Worm (Caenorhabditis elegans) whole organism, L2 larva: ENCODE measurements around the gene F40F8.4.

Experiments used
- R02D3.7 ChIP-seq: fragments of 150-350 bp; optimal IDR thresholded peaks from 2 replicates; lab custom pipeline; 2014; ENCODE audit warnings: missing biosample characterization, missing genetic modification characterization
- fos-1 ChIP-seq: fragments of 150-350 bp; optimal IDR thresholded peaks from 2 replicates; lab custom pipeline; 2014; ENCODE audit warnings: missing biosample characterization, missing genetic modification characterization
- mab-5 ChIP-seq: fragments of 150-350 bp; optimal IDR thresholded peaks from 2 replicates; lab custom pipeline; 2014; ENCODE audit warnings: missing biosample characterization, missing genetic modification characterization
- snpc-4 ChIP-seq: fragments of 150-350 bp; optimal IDR thresholded peaks from 2 replicates; lab custom pipeline; 2014; ENCODE audit warnings: missing biosample characterization, missing genetic modification characterization
- ztf-4 ChIP-seq: fragments of 150-350 bp; optimal IDR thresholded peaks from 2 replicates; lab custom pipeline; 2014; ENCODE audit warnings: missing biosample characterization, missing genetic modification characterization

DNA sequence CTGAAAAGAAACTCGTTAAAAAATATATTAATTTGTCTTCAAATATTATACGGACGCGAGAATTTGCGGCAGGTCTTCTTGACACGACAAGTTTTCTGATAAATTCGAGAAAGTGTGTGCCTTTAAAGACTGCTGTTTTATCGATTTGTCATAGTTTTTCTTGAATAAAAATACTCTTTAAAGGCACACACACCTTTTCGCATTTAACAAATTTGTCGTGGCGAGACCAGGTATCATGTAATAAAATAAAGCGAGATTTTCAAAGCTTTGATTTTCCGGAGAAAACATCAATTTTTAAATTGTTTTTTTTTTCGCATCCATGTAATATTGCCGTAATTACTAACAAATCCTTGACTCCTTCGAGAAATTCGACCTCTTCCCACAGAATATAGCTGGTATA, 38.9 kb downstream of the F40F8.4 start:
- TF ChIP-seq snpc-4 (tag; lab: Kevin White, UChicago) (no peak), fos-1 (tag; lab: Kevin White, UChicago) (no peak), mab-5 (tag; lab: Kevin White, UChicago) (no peak), ztf-4 (no peak), R02D3.7 (no peak)
